Worm (Caenorhabditis elegans): Measurements from ENCODE around the gene nep-25.
"Not testable (repeated sequence)": the region's sequence is repeated elsewhere in the genome, so short reads cannot be mapped to it uniquely, and the experiment has no call there.

Gene nep-25

DNA sequence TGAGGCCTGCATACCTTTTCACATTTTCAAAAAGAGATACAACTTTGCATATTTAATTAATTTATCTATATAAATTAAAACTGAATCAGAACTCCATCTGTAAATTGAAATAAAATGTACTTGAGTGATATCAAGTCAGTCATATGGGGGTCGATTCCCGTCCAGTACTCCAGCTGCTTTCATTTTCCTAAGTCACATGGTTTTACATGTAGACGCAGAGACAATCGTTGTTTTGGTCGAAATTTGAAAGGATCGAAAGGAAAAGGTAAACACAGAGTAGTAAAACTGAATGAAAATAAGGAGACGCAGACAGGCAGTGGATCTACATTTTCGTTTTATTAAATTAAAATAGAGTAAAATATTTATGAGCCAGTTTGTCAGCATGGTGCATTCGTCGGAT is 32.1 kb downstream of the nep-25 start:
- no peak for TF ChIP-seq peb-1 (tag; optimal IDR thresholded peaks at IDR 0.05)
- TF ChIP-seq nhr-237 (tag; optimal IDR thresholded peaks at IDR 0.05) = no peak
- TF ChIP-seq ztf-11 (tag; optimal IDR thresholded peaks at IDR 0.05) = no peak
- no peak for TF ChIP-seq lin-11 (tag; optimal IDR thresholded peaks at IDR 0.05)
- TF ChIP-seq nhr-11 (tag; optimal IDR thresholded peaks at IDR 0.05) = no peak
- TF ChIP-seq ama-1 (optimal IDR thresholded peaks at IDR 0.05) = no peak
- TF ChIP-seq sma-3 (GFP tag; optimal IDR thresholded peaks at IDR 0.05) = peak; percentile 36
- no peak for TF ChIP-seq aly-2 (tag; optimal IDR thresholded peaks at IDR 0.05)
- TF ChIP-seq ceh-82 (tag; optimal IDR thresholded peaks at IDR 0.05) = no peak
- no peak for TF ChIP-seq egl-27 (tag; optimal IDR thresholded peaks at IDR 0.05)
- no peak for TF ChIP-seq ztf-4 (tag; optimal IDR thresholded peaks at IDR 0.05)
- TF ChIP-seq nhr-6 (tag; optimal IDR thresholded peaks at IDR 0.05) = no peak
- no peak for TF ChIP-seq ZK546.5 (tag; optimal IDR thresholded peaks at IDR 0.05)
- TF ChIP-seq elt-1 (tag; optimal IDR thresholded peaks at IDR 0.05) = no peak
- TF ChIP-seq skn-1 (tag; optimal IDR thresholded peaks at IDR 0.05) = no peak
- no peak for TF ChIP-seq mbf-1 (tag; optimal IDR thresholded peaks at IDR 0.05)
- TF ChIP-seq F13H6.1 (tag; optimal IDR thresholded peaks at IDR 0.05) = no peak
- TF ChIP-seq lin-13 (GFP tag; optimal IDR thresholded peaks at IDR 0.05) = no peak
- no peak for TF ChIP-seq ztf-1 (GFP tag; conservative IDR thresholded peaks at IDR 0.05)
- TF ChIP-seq sem-4 (tag; optimal IDR thresholded peaks at IDR 0.05) = no peak
- TF ChIP-seq snpc-4 (tag; optimal IDR thresholded peaks at IDR 0.05) = no peak
- TF ChIP-seq unc-39 (tag; optimal IDR thresholded peaks at IDR 0.05) = no peak
- TF ChIP-seq nhr-25 (tag; optimal IDR thresholded peaks at IDR 0.05) = peak; percentile 3
- no peak for TF ChIP-seq lin-39 (tag; optimal IDR thresholded peaks at IDR 0.05)
- peak; percentile 51 for TF ChIP-seq blmp-1 (tag; optimal IDR thresholded peaks at IDR 0.05; ENCODE audit: insufficient read depth)
- no peak for TF ChIP-seq mab-5 (tag; optimal IDR thresholded peaks at IDR 0.05)
- peak in 1 of 2 experiments; percentile 27 for TF ChIP-seq lsy-2 (tag; optimal IDR thresholded peaks at IDR 0.05)
- peak; percentile 46 for TF ChIP-seq C34F6.9 (tag; optimal IDR thresholded peaks at IDR 0.05)
- TF ChIP-seq unc-55 (GFP tag; optimal IDR thresholded peaks at IDR 0.05) = no peak
- peak; percentile 80 for TF ChIP-seq nhr-129 (tag; optimal IDR thresholded peaks at IDR 0.05)
- TF ChIP-seq unc-62 (GFP tag; optimal IDR thresholded peaks at IDR 0.05) = no peak
- no peak for TF ChIP-seq Y55F3AM.14 (GFP tag; optimal IDR thresholded peaks at IDR 0.05)
- no peak for TF ChIP-seq nhr-77 (tag; optimal IDR thresholded peaks at IDR 0.05)
- no peak for TF ChIP-seq R02D3.7 (tag; optimal IDR thresholded peaks at IDR 0.05)
- TF ChIP-seq sma-9 (GFP tag; optimal IDR thresholded peaks at IDR 0.05) = peak; percentile 64
- no peak for TF ChIP-seq sma-9 (tag; optimal IDR thresholded peaks at IDR 0.05)
- no peak for TF ChIP-seq crh-2 (tag; optimal IDR thresholded peaks at IDR 0.05)
- no peak for TF ChIP-seq zag-1 (tag; optimal IDR thresholded peaks at IDR 0.05)
- TF ChIP-seq elt-3 (tag; optimal IDR thresholded peaks at IDR 0.05) = no peak

- TF ChIP-seq nhr-23 (tag; optimal IDR thresholded peaks at IDR 0.05) = no peak
- TF ChIP-seq nhr-12 (tag; optimal IDR thresholded peaks at IDR 0.05) = no peak
- TF ChIP-seq ceh-16 (tag; optimal IDR thresholded peaks at IDR 0.05) = no peak
- no peak for TF ChIP-seq R02D3.7 (tag; optimal IDR thresholded peaks at IDR 0.05)
- no peak for TF ChIP-seq lin-11 (tag; optimal IDR thresholded peaks at IDR 0.05)
- TF ChIP-seq mbf-1 (tag; optimal IDR thresholded peaks at IDR 0.05) = no peak
- no peak for TF ChIP-seq lin-39 (tag; optimal IDR thresholded peaks at IDR 0.05)
- TF ChIP-seq nhr-6 (tag; optimal IDR thresholded peaks at IDR 0.05) = no peak
- TF ChIP-seq lin-13 (GFP tag; optimal IDR thresholded peaks at IDR 0.05) = no peak
- no peak for TF ChIP-seq mab-5 (tag; optimal IDR thresholded peaks at IDR 0.05)
- TF ChIP-seq nhr-237 (tag; optimal IDR thresholded peaks at IDR 0.05) = no peak
Measured at ce11 chrII:5876053-5876452, 34.0 kb downstream of the nep-25 start, which contains the start of gene F55C12.6. Gene F55C12.6 (minus strand): TSS chrII:5876153.

- TF ChIP-seq aly-2, F13H6.1, nhr-11 (tag; optimal IDR thresholded peaks at IDR 0.05): not testable (repeated sequence)
Measured at ce11 chrII:5876511-5876910, 34.5 kb downstream of the nep-25 start, which contains the start of gene F55C12.2. Gene F55C12.2 (plus strand): TSS chrII:5876811.

All from whole organism, L2 larva.